Fruit fly (Drosophila melanogaster): ENCODE measurements around the gene CG14247.

Gene CG14247

dm6 chr3R:26714109-26714576 lies 23.3 kb upstream of the CG14247 start, which contains the start of gene amon (continued):
- peak; percentile 99 for TF ChIP-seq fd3F (GFP tag; optimal IDR thresholded peaks at IDR 0.05)
- peak; percentile 99 for TF ChIP-seq maf-S (GFP tag; optimal IDR thresholded peaks at IDR 0.05)
- TF ChIP-seq Scr (GFP tag; IDR thresholded peaks at IDR 0.05; ENCODE audit: partially characterized antibody): no peak
- no peak for TF ChIP-seq mld (GFP tag; IDR thresholded peaks at IDR 0.05; ENCODE audit: partially characterized antibody)
- peak; percentile 99 for TF ChIP-seq HmgZ (tag; optimal IDR thresholded peaks at IDR 0.05)
- TF ChIP-seq CG15514 (GFP tag; optimal IDR thresholded peaks at IDR 0.05): peak; percentile 96
- peak; percentile 98 for TF ChIP-seq CG11093 (GFP tag; IDR thresholded peaks at IDR 0.05)
- peak; percentile 96 for TF ChIP-seq ab (GFP tag; optimal IDR thresholded peaks at IDR 0.05)
- TF ChIP-seq Rx (GFP tag; IDR thresholded peaks at IDR 0.05): peak; percentile 98
- peak; percentile 99 for TF ChIP-seq CrebB (tag; optimal IDR thresholded peaks at IDR 0.05)
- TF ChIP-seq exex (tag; optimal IDR thresholded peaks at IDR 0.05): peak; percentile 94
- TF ChIP-seq CG5953 (GFP tag; IDR thresholded peaks at IDR 0.05): peak; percentile 97
- peak; percentile 98 for TF ChIP-seq C15 (GFP tag; IDR thresholded peaks at IDR 0.05)
- peak; percentile 97 for TF ChIP-seq jing (GFP tag; optimal IDR thresholded peaks at IDR 0.05)
- peak; percentile 98 for TF ChIP-seq CG12299 (tag; optimal IDR thresholded peaks at IDR 0.05)
- peak; percentile 76 for TF ChIP-seq dan (GFP tag; IDR thresholded peaks at IDR 0.05)
- TF ChIP-seq btn (GFP tag; optimal IDR thresholded peaks at IDR 0.05): peak; percentile 95
- TF ChIP-seq Hr78 (GFP tag; optimal IDR thresholded peaks at IDR 0.05): peak in 1 of 2 experiments; percentile 74
- TF ChIP-seq insv (GFP tag; optimal IDR thresholded peaks at IDR 0.05): peak; percentile 33 to 80
- TF ChIP-seq CG2116 (GFP tag; optimal IDR thresholded peaks at IDR 0.05): peak; percentile 75
- TF ChIP-seq rib (GFP tag; IDR thresholded peaks at IDR 0.05): peak; percentile 99
- TF ChIP-seq CG13624 (GFP tag; optimal IDR thresholded peaks at IDR 0.05): peak; percentile 99
- TF ChIP-seq H2.0 (GFP tag; IDR thresholded peaks at IDR 0.05): peak; percentile 98
- peak; percentile 98 for TF ChIP-seq CG8944 (GFP tag; optimal IDR thresholded peaks at IDR 0.05)
- TF ChIP-seq CG33213 (GFP tag; optimal IDR thresholded peaks at IDR 0.05): peak; percentile 98
- peak; percentile 98 for TF ChIP-seq Poxn (GFP tag; IDR thresholded peaks at IDR 0.05)
- peak; percentile 98 for TF ChIP-seq sug (tag; optimal IDR thresholded peaks at IDR 0.05)
- peak; percentile 99 for TF ChIP-seq CG6765 (GFP tag; optimal IDR thresholded peaks at IDR 0.05)
- TF ChIP-seq E2f2 (GFP tag; IDR thresholded peaks at IDR 0.05): peak; percentile 84
- TF ChIP-seq MESR4 (GFP tag; optimal IDR thresholded peaks at IDR 0.05): peak; percentile 78
- TF ChIP-seq Hr51 (GFP tag; optimal IDR thresholded peaks at IDR 0.05): peak; percentile 98
- peak; percentile 36 for TF ChIP-seq BEAF-32 (GFP tag; optimal IDR thresholded peaks at IDR 0.05)
- TF ChIP-seq CG3407 (GFP tag; optimal IDR thresholded peaks at IDR 0.05): peak; percentile 92
- peak; percentile 99 for TF ChIP-seq CG10366 (GFP tag; IDR thresholded peaks at IDR 0.05)
- peak; percentile 99 for TF ChIP-seq CG3281 (GFP tag; optimal IDR thresholded peaks at IDR 0.05)
- peak; percentile 99 for TF ChIP-seq tx (GFP tag; optimal IDR thresholded peaks at IDR 0.05)
- peak; percentile 95 for TF ChIP-seq phol (tag; optimal IDR thresholded peaks at IDR 0.05)
- TF ChIP-seq inv (GFP tag; IDR thresholded peaks at IDR 0.05; ENCODE audit: partially characterized antibody): no peak
- TF ChIP-seq CG30431 (GFP tag; optimal IDR thresholded peaks at IDR 0.05): peak; percentile 95
- peak; percentile 93 for TF ChIP-seq GATAe (GFP tag; conservative IDR thresholded peaks at IDR 0.05)
- TF ChIP-seq Myb (GFP tag; optimal IDR thresholded peaks at IDR 0.05): peak; percentile 94
- peak; percentile 81 for TF ChIP-seq CG10959 (GFP tag; IDR thresholded peaks at IDR 0.05)
- no peak for TF ChIP-seq Trl (optimal IDR thresholded peaks at IDR 0.05)
- peak; percentile 99 for TF ChIP-seq Trl (GFP tag; optimal IDR thresholded peaks at IDR 0.05)
- TF ChIP-seq pros (GFP tag; optimal IDR thresholded peaks at IDR 0.05): peak; percentile 33
- TF ChIP-seq CG17802 (tag; optimal IDR thresholded peaks at IDR 0.05): peak; percentile 80
- TF ChIP-seq CG16813 (GFP tag; IDR thresholded peaks at IDR 0.05; ENCODE audit: partially characterized antibody): no peak
- peak; percentile 77 for TF ChIP-seq CG14710 (tag; optimal IDR thresholded peaks at IDR 0.05)
- TF ChIP-seq bsh (GFP tag; optimal IDR thresholded peaks at IDR 0.05): peak in 1 of 2 experiments; percentile 92
- TF ChIP-seq Gug (GFP tag; IDR thresholded peaks at IDR 0.05): peak; percentile 99

Data from whole organism, embryonic.